Worm (Caenorhabditis elegans) whole organism, midembryonic: ENCODE results near the gene C17G10.1.

Experiments
- T22C8.4 ChIP-seq: fragments of 200-800 bp; sonication (Bioruptor generic); IDR thresholded peaks from 2 replicates; pipeline ENCODE4 v1.3.6; 2022; ENCODE audit warnings: missing genetic modification characterization, missing compliant biosample characterization
- klf-2 ChIP-seq: fragments of 200-800 bp; sonication (Bioruptor generic); conservative IDR thresholded peaks from 2 replicates; pipeline ENCODE4 v1.3.6; 2022; ENCODE audit warnings: missing genetic modification reagents, missing genetic modification characterization, missing compliant biosample characterization
- tab-1 ChIP-seq: fragments of 200-800 bp; sonication (Bioruptor generic); IDR thresholded peaks from 2 replicates; pipeline ENCODE4 v1.3.6; 2022; ENCODE audit warnings: missing genetic modification characterization, missing compliant biosample characterization

DNA sequence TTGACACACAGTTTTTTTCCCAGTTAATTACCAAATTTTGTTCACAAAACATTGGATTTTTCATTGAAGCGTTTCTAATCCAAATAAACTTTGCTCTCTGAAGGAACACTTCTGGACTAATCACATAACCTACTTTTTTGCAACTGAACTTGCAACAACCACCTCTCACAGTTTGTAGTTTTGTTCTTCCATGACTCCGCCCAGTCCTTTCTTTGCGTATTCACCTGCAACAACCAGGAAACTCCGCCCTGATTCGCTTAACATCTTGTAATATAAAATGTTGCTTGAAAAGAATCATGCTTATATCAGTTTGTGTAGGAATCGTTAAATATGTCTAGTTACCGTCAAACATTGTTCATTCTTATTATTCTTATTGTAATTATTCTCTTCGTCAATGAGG is 39.9 kb upstream of the C17G10.1 start, which contains the start of gene ins-11:
- no peak for TF ChIP-seq klf-2 (GFP tag; lab: Robert Waterston, UW)
- no peak for TF ChIP-seq tab-1 (GFP tag; lab: Robert Waterston, UW)
- no peak for TF ChIP-seq T22C8.4 (GFP tag; lab: Robert Waterston, UW)
